Worm (Caenorhabditis elegans): ENCODE data around the gene T12B3.3.
"Not testable (repeated sequence)": the region's sequence is repeated elsewhere in the genome, so short reads cannot be mapped to it uniquely, and the experiment has no call there.

Gene T12B3.3

ce11 chrIV:7346751-7347150, 28.2 kb upstream of the T12B3.3 start, which contains the start of gene daf-42:
daf-42 (minus strand) TSS chrIV:7346851.
- no peak for TF ChIP-seq rec-8 (tag; optimal IDR thresholded peaks at IDR 0.05)
- TF ChIP-seq hrde-1 (tag; optimal IDR thresholded peaks at IDR 0.05; ENCODE audit: borderline replicate concordance): no peak
- TF ChIP-seq rcor-1 (GFP tag; IDR thresholded peaks at IDR 0.05): no peak
- no peak for TF ChIP-seq aptf-2 (GFP tag; conservative IDR thresholded peaks at IDR 0.05)
- TF ChIP-seq nfya-2 (GFP tag; IDR thresholded peaks at IDR 0.05): no peak
- TF ChIP-seq mel-28 (tag; optimal IDR thresholded peaks at IDR 0.05; ENCODE audit: borderline replicate concordance): no peak
- no peak for TF ChIP-seq fkh-3 (tag; optimal IDR thresholded peaks at IDR 0.05)
- no peak for TF ChIP-seq pbrm-1 (GFP tag; IDR thresholded peaks at IDR 0.05)
- TF ChIP-seq chd-7 (tag; optimal IDR thresholded peaks at IDR 0.05): no peak
- no peak for TF ChIP-seq attf-6 (GFP tag; IDR thresholded peaks at IDR 0.05)
- TF ChIP-seq nfyb-1 (GFP tag; IDR thresholded peaks at IDR 0.05): no peak
- no peak for TF ChIP-seq ztf-28 (GFP tag; IDR thresholded peaks at IDR 0.05)

ce11 chrIV:7365011-7365410, 9.9 kb upstream of the T12B3.3 start, which contains the start of gene Y40C5A.4:
Y40C5A.4 (minus strand) TSS chrIV:7365111.
- not testable (repeated sequence) for TF ChIP-seq egl-44 (GFP tag; IDR thresholded peaks at IDR 0.05); F22D6.2 (tag; optimal IDR thresholded peaks at IDR 0.05); lir-1 (GFP tag; conservative IDR thresholded peaks at IDR 0.05)

DNA sequence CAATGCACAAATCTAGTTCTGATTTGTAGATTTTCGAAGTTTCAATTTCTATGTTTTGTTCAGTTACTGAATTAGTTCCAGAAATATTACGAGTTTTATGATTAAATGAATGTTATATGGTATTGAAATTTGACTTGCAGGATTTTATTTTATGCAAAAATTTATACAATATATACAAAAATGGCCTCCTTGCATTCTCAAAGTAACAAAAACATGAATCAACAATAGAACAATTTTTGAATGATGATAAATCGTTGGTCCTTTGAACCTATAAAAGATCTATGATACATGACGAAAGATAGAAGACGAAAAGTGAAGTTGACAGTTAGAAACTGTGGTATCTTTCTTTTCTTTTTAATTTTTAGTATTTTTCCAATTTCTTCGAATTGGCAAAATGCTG, 1.6 kb downstream of the T12B3.3 start, which contains the start of gene T12B3.2:
TSS of gene T12B3.2 (plus strand) at position 301 of the 400 bp plus-strand sequence.
- TF ChIP-seq lin-35 (GFP tag; optimal IDR thresholded peaks at IDR 0.05) (no peak), sptf-2 (GFP tag; optimal IDR thresholded peaks at IDR 0.05) (no peak), mxl-1 (tag; optimal IDR thresholded peaks at IDR 0.05) (no peak), nfyb-1 (GFP tag; IDR thresholded peaks at IDR 0.05) (no peak), sea-2 (GFP tag; IDR thresholded peaks at IDR 0.05) (no peak), D2030.7 (GFP tag; IDR thresholded peaks at IDR 0.05) (no peak), K11D2.4 (GFP tag; IDR thresholded peaks at IDR 0.05) (no peak), F39B2.1 (GFP tag; IDR thresholded peaks at IDR 0.05) (no peak), ceh-58 (GFP tag; IDR thresholded peaks at IDR 0.05) (no peak), F22D6.2 (tag; optimal IDR thresholded peaks at IDR 0.05) (no peak), C17E4.6 (GFP tag; IDR thresholded peaks at IDR 0.05) (no peak), attf-6 (GFP tag; IDR thresholded peaks at IDR 0.05) (no peak), zfh-2 (GFP tag; conservative IDR thresholded peaks at IDR 0.05) (no peak), ZK185.1 (tag; optimal IDR thresholded peaks at IDR 0.05; ENCODE audit: poor library complexity, severe bottlenecking) (no peak), hlh-12 (tag; optimal IDR thresholded peaks at IDR 0.05) (no peak), snpc-4 (GFP tag; optimal IDR thresholded peaks at IDR 0.05) (no peak), snpc-4 (tag; optimal IDR thresholded peaks at IDR 0.05) (no peak), snpc-1.1 (tag; optimal IDR thresholded peaks at IDR 0.05; ENCODE audit: insufficient read depth) (no peak), T26A5.8 (tag; optimal IDR thresholded peaks at IDR 0.05) (no peak), cebp-1 (GFP tag; IDR thresholded peaks at IDR 0.05) (no peak), cebp-1 (tag; optimal IDR thresholded peaks at IDR 0.05) (no peak)

ce11 chrIV:7381754-7382153, 6.8 kb downstream of the T12B3.3 start, which contains the start of gene ptp-8:
ptp-8 (plus strand) TSS chrIV:7382054.
- TF ChIP-seq dpff-1 (tag; optimal IDR thresholded peaks at IDR 0.05) (no peak), F33H1.4 (GFP tag; IDR thresholded peaks at IDR 0.05) (no peak), ztf-25 (GFP tag; IDR thresholded peaks at IDR 0.05) (no peak)

Data from whole organism, young adult.